Worm (Caenorhabditis elegans): ENCODE data around the gene zip-12.

Gene zip-12

ce11 chrIII:12372080-12373065 lies 44.7 kb downstream of the zip-12 start (continued):
- TF ChIP-seq F57C9.4 (tag; optimal IDR thresholded peaks at IDR 0.05) (no peak), let-526 (GFP tag; IDR thresholded peaks at IDR 0.05) (no peak), rec-8 (tag; optimal IDR thresholded peaks at IDR 0.05) (no peak), ceh-40 (GFP tag; IDR thresholded peaks at IDR 0.05) (no peak), hmg-20 (GFP tag; IDR thresholded peaks at IDR 0.05) (no peak), K12H6.12 (tag; optimal IDR thresholded peaks at IDR 0.05) (no peak), Y79H2A.3 (GFP tag; conservative IDR thresholded peaks at IDR 0.05) (no peak), F39B2.1 (GFP tag; IDR thresholded peaks at IDR 0.05) (no peak), lsy-27 (tag; optimal IDR thresholded peaks at IDR 0.05; ENCODE audit: borderline replicate concordance, insufficient read depth) (no peak), F22D6.2 (tag; optimal IDR thresholded peaks at IDR 0.05) (no peak), nfya-1 (tag; optimal IDR thresholded peaks at IDR 0.05; ENCODE audit: borderline replicate concordance, insufficient read depth) (no peak), lir-1 (GFP tag; conservative IDR thresholded peaks at IDR 0.05) (no peak), hrde-1 (tag; optimal IDR thresholded peaks at IDR 0.05; ENCODE audit: borderline replicate concordance) (no peak), madf-8 (GFP tag; conservative IDR thresholded peaks at IDR 0.05) (no peak), rcor-1 (GFP tag; IDR thresholded peaks at IDR 0.05) (no peak), ekl-4 (GFP tag; IDR thresholded peaks at IDR 0.05) (peak; percentile 61), rpc-1 (optimal IDR thresholded peaks at IDR 0.05) (no peak), rpc-1 (tag; optimal IDR thresholded peaks at IDR 0.05) (no peak), madf-3 (GFP tag; IDR thresholded peaks at IDR 0.05) (peak; percentile 76), ztf-3 (GFP tag; optimal IDR thresholded peaks at IDR 0.05) (no peak), T07F8.4 (tag; optimal IDR thresholded peaks at IDR 0.05) (no peak), mxl-1 (tag; optimal IDR thresholded peaks at IDR 0.05) (no peak), ama-1 (optimal IDR thresholded peaks at IDR 0.05) (no peak), ama-1 (GFP tag; optimal IDR thresholded peaks at IDR 0.05) (peak in 1 of 2 experiments; percentile 46), F23B12.7 (tag; optimal IDR thresholded peaks at IDR 0.05; ENCODE audit: insufficient read depth) (no peak), madf-6 (GFP tag; IDR thresholded peaks at IDR 0.05) (peak; percentile 43; the same call in 1 of the 2 replicates), bed-1 (GFP tag; IDR thresholded peaks at IDR 0.05) (no peak), tbx-9 (tag; optimal IDR thresholded peaks at IDR 0.05; ENCODE audit: borderline replicate concordance) (no peak), ztf-6 (GFP tag; IDR thresholded peaks at IDR 0.05) (no peak), ztf-22 (GFP tag; optimal IDR thresholded peaks at IDR 0.05) (no peak), nhr-90 (tag; optimal IDR thresholded peaks at IDR 0.05) (no peak), F49E8.2 (tag; optimal IDR thresholded peaks at IDR 0.05; ENCODE audit: insufficient read depth) (peak; percentile 60), nhr-27 (tag; optimal IDR thresholded peaks at IDR 0.05) (no peak), B0336.3 (GFP tag; IDR thresholded peaks at IDR 0.05) (peak; percentile 53; the same call in 1 of the 2 replicates), dpff-1 (tag; optimal IDR thresholded peaks at IDR 0.05) (no peak), pha-4 (tag; optimal IDR thresholded peaks at IDR 0.05) (no peak), unc-62 (GFP tag; optimal IDR thresholded peaks at IDR 0.05) (no peak), gei-17 (GFP tag; optimal IDR thresholded peaks at IDR 0.05) (no peak), sdz-38 (tag; optimal IDR thresholded peaks at IDR 0.05) (no peak), B0261.1 (tag; optimal IDR thresholded peaks at IDR 0.05) (no peak), Y95B8A.8 (GFP tag; IDR thresholded peaks at IDR 0.05) (no peak), snpc-3.4 (tag; optimal IDR thresholded peaks at IDR 0.05) (no peak), nhr-179 (tag; optimal IDR thresholded peaks at IDR 0.05) (no peak), F57A8.1 (GFP tag; optimal IDR thresholded peaks at IDR 0.05) (no peak), hsf-1 (GFP tag; IDR thresholded peaks at IDR 0.05) (peak; percentile 65), zim-3 (tag; optimal IDR thresholded peaks at IDR 0.05) (no peak), die-1 (tag; optimal IDR thresholded peaks at IDR 0.05) (peak; percentile 3)
